Worm (Caenorhabditis elegans) whole organism, L3 larva: ENCODE measurements around the gene unc-82.

Source experiments
- R02D3.7 ChIP-seq: fragments of 150-350 bp; optimal IDR thresholded peaks from 2 replicates; lab custom pipeline; 2014; ENCODE audit warnings: missing biosample characterization, missing genetic modification characterization
- ZK546.5 ChIP-seq: sonication (generic microtip); optimal IDR thresholded peaks from 2 replicates; lab custom pipeline; 2017; ENCODE audit warnings: missing biosample characterization, missing genetic modification characterization
- aly-2 ChIP-seq: fragments of 150-350 bp; optimal IDR thresholded peaks from 2 replicates; lab custom pipeline; 2014; ENCODE audit warnings: missing biosample characterization, missing genetic modification characterization
- ama-1 ChIP-seq: fragments of 150-350 bp; optimal IDR thresholded peaks from 2 replicates; lab custom pipeline; 2018
- ceh-16 ChIP-seq: sonication (generic microtip); optimal IDR thresholded peaks from 2 replicates; lab custom pipeline; 2017; ENCODE audit warnings: missing biosample characterization, missing genetic modification characterization
- ceh-28 ChIP-seq: fragments of 150-350 bp; optimal IDR thresholded peaks from 2 replicates; lab custom pipeline; 2014; ENCODE audit warnings: missing biosample characterization, missing genetic modification reagents, missing genetic modification characterization
- ceh-82 ChIP-seq: fragments of 150-350 bp; optimal IDR thresholded peaks from 2 replicates; lab custom pipeline; 2014; ENCODE audit warnings: missing biosample characterization, missing genetic modification characterization
- ceh-9 ChIP-seq: sonication (generic microtip); optimal IDR thresholded peaks from 2 replicates; lab custom pipeline; 2018; ENCODE audit warnings: missing biosample characterization, missing genetic modification characterization
- daf-12 ChIP-seq: fragments of 150-350 bp; optimal IDR thresholded peaks from 2 replicates; lab custom pipeline; 2014; ENCODE audit warnings: missing biosample characterization, missing genetic modification reagents, missing genetic modification characterization
- egl-27 ChIP-seq: sonication (generic microtip); optimal IDR thresholded peaks from 4 replicates; lab custom pipeline; 2017; ENCODE audit warnings: missing biosample characterization, missing genetic modification reagents, missing genetic modification characterization
- egl-5 ChIP-seq: fragments of 150-350 bp; optimal IDR thresholded peaks from 2 replicates; lab custom pipeline; 2017; ENCODE audit warnings: missing biosample characterization, missing genetic modification reagents, missing genetic modification characterization, inconsistent platforms
- elt-1 ChIP-seq: fragments of 150-350 bp; optimal IDR thresholded peaks from 2 replicates; lab custom pipeline; 2014; ENCODE audit warnings: missing biosample characterization, missing genetic modification characterization
- elt-2 ChIP-seq: sonication (generic microtip); optimal IDR thresholded peaks from 2 replicates; lab custom pipeline; 2016; ENCODE audit warnings: missing genetic modification reagents, mild to moderate bottlenecking, missing genetic modification characterization, missing compliant biosample characterization
- elt-3 ChIP-seq, 3 experiments: fragments of 150-350 bp in 1 of 3; sonication (generic microtip) in 2 of 3; optimal IDR thresholded peaks; 2 replicates in 2 of 3; 4 replicates in 1 of 3; lab custom pipeline; 2014 to 2017; ENCODE audit warnings: missing biosample characterization in 3 of 3, missing genetic modification characterization in 3 of 3
- eor-1 ChIP-seq, 2 experiments: fragments of 150-350 bp; optimal IDR thresholded peaks; 2 replicates each; lab custom pipeline; 2014 to 2018; ENCODE audit warnings: missing biosample characterization in 2 of 2, missing genetic modification characterization in 2 of 2
- fkh-10 ChIP-seq: sonication (generic microtip); optimal IDR thresholded peaks from 2 replicates; lab custom pipeline; 2017; ENCODE audit warnings: missing biosample characterization, missing genetic modification reagents, missing genetic modification characterization
- fkh-2 ChIP-seq: fragments of 150-350 bp; optimal IDR thresholded peaks from 2 replicates; lab custom pipeline; 2014; ENCODE audit warnings: missing biosample characterization, missing genetic modification reagents, missing genetic modification characterization
- fos-1 ChIP-seq: fragments of 150-350 bp; optimal IDR thresholded peaks from 2 replicates; lab custom pipeline; 2014; ENCODE audit warnings: missing biosample characterization, missing genetic modification characterization
- hmg-11 ChIP-seq: sonication (generic microtip); optimal IDR thresholded peaks from 2 replicates; lab custom pipeline; 2016; ENCODE audit warnings: missing genetic modification characterization, missing compliant biosample characterization
- lin-15B ChIP-seq: fragments of 150-350 bp; optimal IDR thresholded peaks from 2 replicates; lab custom pipeline; 2014; ENCODE audit warnings: missing biosample characterization, missing genetic modification characterization
- lin-39 ChIP-seq: fragments of 150-350 bp; optimal IDR thresholded peaks from 2 replicates; lab custom pipeline; 2018; ENCODE audit warnings: missing biosample characterization, missing genetic modification reagents, missing genetic modification characterization
- lsy-12 ChIP-seq: sonication (generic microtip); optimal IDR thresholded peaks from 2 replicates; lab custom pipeline; 2016; ENCODE audit warnings: mild to moderate bottlenecking, missing genetic modification characterization, missing compliant biosample characterization
- mdl-1 ChIP-seq: fragments of 150-350 bp; optimal IDR thresholded peaks from 2 replicates; lab custom pipeline; 2014; ENCODE audit warnings: missing biosample characterization, missing genetic modification characterization
- mml-1 ChIP-seq: fragments of 150-350 bp; sonication (generic microtip); optimal IDR thresholded peaks from 3 replicates; lab custom pipeline; 2014; ENCODE audit warnings: missing biosample characterization, missing genetic modification characterization
- nfya-1 ChIP-seq: sonication (generic microtip); optimal IDR thresholded peaks from 2 replicates; lab custom pipeline; 2017; ENCODE audit warnings: missing genetic modification characterization, mild to moderate bottlenecking, missing compliant biosample characterization, antibody characterized with exemption, moderate library complexity; ENCODE audit not compliant: insufficient read depth
- nhr-11 ChIP-seq: fragments of 150-350 bp; optimal IDR thresholded peaks from 2 replicates; lab custom pipeline; 2014; ENCODE audit warnings: missing biosample characterization, missing genetic modification characterization
- nhr-23 ChIP-seq: fragments of 150-350 bp; optimal IDR thresholded peaks from 2 replicates; lab custom pipeline; 2014; ENCODE audit warnings: missing biosample characterization, missing genetic modification reagents, missing genetic modification characterization
- nhr-237 ChIP-seq: fragments of 150-350 bp; optimal IDR thresholded peaks from 2 replicates; lab custom pipeline; 2014; ENCODE audit warnings: missing biosample characterization, missing genetic modification characterization
- nhr-25 ChIP-seq: sonication (generic microtip); optimal IDR thresholded peaks from 2 replicates; lab custom pipeline; 2017; ENCODE audit warnings: missing biosample characterization, missing genetic modification characterization
- nhr-28 ChIP-seq: fragments of 150-350 bp; optimal IDR thresholded peaks from 2 replicates; lab custom pipeline; 2014; ENCODE audit warnings: missing biosample characterization, missing genetic modification characterization
- nhr-43 ChIP-seq: sonication (generic microtip); optimal IDR thresholded peaks from 2 replicates; lab custom pipeline; 2016; ENCODE audit warnings: mild to moderate bottlenecking, missing genetic modification characterization, missing compliant biosample characterization; ENCODE audit not compliant: poor library complexity, severe bottlenecking
- nhr-67 ChIP-seq: fragments of 150-350 bp; optimal IDR thresholded peaks from 2 replicates; lab custom pipeline; 2014; ENCODE audit warnings: missing biosample characterization, missing genetic modification characterization
- nhr-76 ChIP-seq: fragments of 150-350 bp; sonication (generic microtip); optimal IDR thresholded peaks from 5 replicates; lab custom pipeline; 2014; ENCODE audit warnings: missing biosample characterization, missing genetic modification characterization
- nhr-77 ChIP-seq: fragments of 150-350 bp; optimal IDR thresholded peaks from 2 replicates; lab custom pipeline; 2014; ENCODE audit warnings: missing biosample characterization, missing genetic modification characterization
- pha-4 ChIP-seq: fragments of 150-350 bp; optimal IDR thresholded peaks from 2 replicates; lab custom pipeline; 2014; ENCODE audit warnings: missing biosample characterization, missing genetic modification reagents, missing genetic modification characterization
- pqm-1 ChIP-seq: fragments of 150-350 bp; optimal IDR thresholded peaks from 2 replicates; lab custom pipeline; 2017; ENCODE audit warnings: missing biosample characterization, missing genetic modification characterization, inconsistent platforms
- sea-2 ChIP-seq: fragments of 150-350 bp; sonication (generic microtip); optimal IDR thresholded peaks from 4 replicates; lab custom pipeline; 2014; ENCODE audit warnings: missing biosample characterization, missing genetic modification reagents, missing genetic modification characterization
- skn-1 ChIP-seq: fragments of 150-350 bp; optimal IDR thresholded peaks from 2 replicates; lab custom pipeline; 2014; ENCODE audit warnings: missing biosample characterization, missing genetic modification characterization
- snpc-4 ChIP-seq: fragments of 150-350 bp; optimal IDR thresholded peaks from 2 replicates; lab custom pipeline; 2014; ENCODE audit warnings: missing biosample characterization, missing genetic modification characterization
- tbx-2 ChIP-seq: sonication (generic microtip); optimal IDR thresholded peaks from 2 replicates; lab custom pipeline; 2016; ENCODE audit warnings: mild to moderate bottlenecking, missing genetic modification characterization, missing compliant biosample characterization
- unc-62 ChIP-seq: fragments of 150-350 bp; sonication (generic microtip); optimal IDR thresholded peaks from 4 replicates; lab custom pipeline; 2014; ENCODE audit warnings: missing biosample characterization, missing genetic modification reagents, missing genetic modification characterization
- zag-1 ChIP-seq: fragments of 150-350 bp; optimal IDR thresholded peaks from 2 replicates; lab custom pipeline; 2014; ENCODE audit warnings: missing biosample characterization, missing genetic modification characterization
- ztf-11 ChIP-seq: fragments of 150-350 bp; optimal IDR thresholded peaks from 2 replicates; lab custom pipeline; 2014; ENCODE audit warnings: missing biosample characterization, missing genetic modification characterization
- ztf-4 ChIP-seq: fragments of 150-350 bp; optimal IDR thresholded peaks from 2 replicates; lab custom pipeline; 2014; ENCODE audit warnings: missing biosample characterization, missing genetic modification characterization

The unc-82 gene

ce11 chrIV:7487554-7488456 lies 63.5 kb downstream of the unc-82 start, which contains the start of the genes his-60 and his-59:
his-60 (minus strand) TSS chrIV:7487992.
his-59 (plus strand) TSS chrIV:7488249.
- TF ChIP-seq fkh-2 (tag; lab: Kevin White, UChicago) (no peak), elt-3 (tag; optimal IDR thresholded peaks at IDR 0.05; lab: Kevin White, UChicago) (no peak), ama-1 (lab: Kevin White, UChicago) (no peak), tbx-2 (no peak), elt-2 (tag; lab: Kevin White, UChicago) (peak; percentile 27), nhr-67 (tag; lab: Kevin White, UChicago) (no peak), nhr-11 (tag; lab: Kevin White, UChicago) (no peak), lin-15B (tag; lab: Kevin White, UChicago) (peak; percentile 4), lin-39 (no peak), ztf-11 (tag; lab: Kevin White, UChicago) (no peak), sea-2 (no peak), fos-1 (no peak), nhr-25 (tag; lab: Kevin White, UChicago) (peak; percentile 90), ZK546.5 (tag; lab: Kevin White, UChicago) (no peak), elt-1 (no peak), nhr-237 (no peak), fkh-10 (GFP tag; lab: Kevin White, UChicago) (no peak), mdl-1 (tag; lab: Kevin White, UChicago) (no peak), skn-1 (tag; lab: Kevin White, UChicago) (no peak), ceh-82 (tag; lab: Kevin White, UChicago) (no peak), zag-1 (tag; lab: Kevin White, UChicago) (no peak), snpc-4 (tag; lab: Kevin White, UChicago) (peak; percentile 6), nhr-43 (tag; lab: Kevin White, UChicago) (peak; percentile 51), ceh-28 (tag; lab: Kevin White, UChicago) (no peak), pha-4 (tag; lab: Kevin White, UChicago) (peak; percentile 43), ztf-4 (tag; lab: Kevin White, UChicago) (no peak), mml-1 (tag; lab: Kevin White, UChicago) (no peak), hmg-11 (no peak), nhr-77 (no peak), egl-5 (tag; lab: Kevin White, UChicago) (no peak), ceh-16 (no peak), daf-12 (tag; lab: Kevin White, UChicago) (no peak), nhr-76 (tag; lab: Kevin White, UChicago) (no peak), pqm-1 (tag; lab: Kevin White, UChicago) (peak; percentile 33), ceh-9 (tag; lab: Kevin White, UChicago) (no peak), egl-27 (tag; lab: Kevin White, UChicago) (no peak), lsy-12 (tag; lab: Kevin White, UChicago) (peak; percentile 6), aly-2 (no peak), nfya-1 (tag; lab: Kevin White, UChicago) (no peak), R02D3.7 (tag; lab: Kevin White, UChicago) (no peak), eor-1 (tag; optimal IDR thresholded peaks at IDR 0.05; lab: Kevin White, UChicago) (no peak), nhr-23 (no peak), unc-62 (GFP tag; lab: Kevin White, UChicago) (no peak), nhr-28 (tag; lab: Kevin White, UChicago) (no peak)

DNA sequence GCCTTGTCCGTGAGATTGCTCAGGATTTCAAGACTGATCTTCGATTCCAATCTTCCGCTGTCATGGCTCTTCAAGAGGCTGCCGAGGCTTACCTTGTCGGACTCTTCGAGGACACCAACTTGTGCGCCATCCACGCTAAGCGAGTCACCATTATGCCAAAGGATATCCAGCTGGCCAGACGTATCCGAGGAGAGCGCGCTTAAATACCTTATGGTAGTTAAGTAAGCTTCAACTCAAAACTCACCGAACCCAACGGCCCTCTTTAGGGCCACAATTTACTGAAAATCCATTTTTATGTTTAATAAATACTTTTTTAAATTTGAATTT lies 64.1 kb downstream of the unc-82 start:
- TF ChIP-seq lin-39 = no peak
- no peak for TF ChIP-seq elt-2 (tag; lab: Kevin White, UChicago)
- no peak for TF ChIP-seq egl-5 (tag; lab: Kevin White, UChicago)
- TF ChIP-seq mdl-1 (tag; lab: Kevin White, UChicago) = no peak
- no peak for TF ChIP-seq ceh-82 (tag; lab: Kevin White, UChicago)
- no peak for TF ChIP-seq nhr-25 (tag; lab: Kevin White, UChicago)
- TF ChIP-seq fos-1 = no peak
